Worm (Caenorhabditis elegans): ENCODE data around the gene C03A3.2.

The C03A3.2 gene

ce11 chrX:11249392-11249791, 13.3 kb upstream of the C03A3.2 start:
- TF ChIP-seq klf-2 (GFP tag; conservative IDR thresholded peaks at IDR 0.05) (no peak), med-1 (GFP tag; optimal IDR thresholded peaks at IDR 0.05; ENCODE audit: insufficient read depth) (no peak), ztf-23 (GFP tag; IDR thresholded peaks at IDR 0.05) (no peak), ztf-29 (GFP tag; IDR thresholded peaks at IDR 0.05) (no peak), ref-1 (GFP tag; conservative IDR thresholded peaks at IDR 0.05) (no peak), cog-1 (tag; optimal IDR thresholded peaks at IDR 0.05) (no peak), tab-1 (GFP tag; IDR thresholded peaks at IDR 0.05) (no peak), T22C8.4 (GFP tag; IDR thresholded peaks at IDR 0.05) (no peak), flt-1 (GFP tag; IDR thresholded peaks at IDR 0.05) (no peak)

- no peak for TF ChIP-seq T22C8.4 (GFP tag; IDR thresholded peaks at IDR 0.05)
- no peak for TF ChIP-seq cog-1 (tag; optimal IDR thresholded peaks at IDR 0.05)
- no peak for TF ChIP-seq med-1 (GFP tag; optimal IDR thresholded peaks at IDR 0.05; ENCODE audit: insufficient read depth)
- TF ChIP-seq flt-1 (GFP tag; IDR thresholded peaks at IDR 0.05): no peak
- TF ChIP-seq ztf-29 (GFP tag; IDR thresholded peaks at IDR 0.05): no peak
- TF ChIP-seq ztf-23 (GFP tag; IDR thresholded peaks at IDR 0.05): no peak
- TF ChIP-seq ref-1 (GFP tag; conservative IDR thresholded peaks at IDR 0.05): no peak
- TF ChIP-seq tab-1 (GFP tag; IDR thresholded peaks at IDR 0.05): no peak
- no peak for TF ChIP-seq klf-2 (GFP tag; conservative IDR thresholded peaks at IDR 0.05)
These were observed 11.7 kb upstream of the C03A3.2 start for ce11 chrX:11250983-11251382.

ce11 chrX:11251928-11252327, 10.7 kb upstream of the C03A3.2 start:
- TF ChIP-seq klf-2 (GFP tag; conservative IDR thresholded peaks at IDR 0.05) (no peak), T22C8.4 (GFP tag; IDR thresholded peaks at IDR 0.05) (no peak), ztf-29 (GFP tag; IDR thresholded peaks at IDR 0.05) (no peak), ztf-23 (GFP tag; IDR thresholded peaks at IDR 0.05) (no peak), ref-1 (GFP tag; conservative IDR thresholded peaks at IDR 0.05) (no peak), med-1 (GFP tag; optimal IDR thresholded peaks at IDR 0.05; ENCODE audit: insufficient read depth) (no peak), tab-1 (GFP tag; IDR thresholded peaks at IDR 0.05) (no peak), cog-1 (tag; optimal IDR thresholded peaks at IDR 0.05) (no peak), flt-1 (GFP tag; IDR thresholded peaks at IDR 0.05) (no peak)

ce11 chrX:11252429-11252828, 10.2 kb upstream of the C03A3.2 start:
- TF ChIP-seq klf-2 (GFP tag; conservative IDR thresholded peaks at IDR 0.05) (peak; percentile 44; the same call in 1 of the 2 replicates), cog-1 (tag; optimal IDR thresholded peaks at IDR 0.05) (peak; percentile 45), ref-1 (GFP tag; conservative IDR thresholded peaks at IDR 0.05) (peak; percentile 70), ztf-23 (GFP tag; IDR thresholded peaks at IDR 0.05) (peak; percentile 80), tab-1 (GFP tag; IDR thresholded peaks at IDR 0.05) (peak; percentile 73; the same call in 1 of the 2 replicates), ztf-29 (GFP tag; IDR thresholded peaks at IDR 0.05) (0 out of 2 replicates have a peak, but pooled peaks have one; percentile 45), med-1 (GFP tag; optimal IDR thresholded peaks at IDR 0.05; ENCODE audit: insufficient read depth) (peak; percentile 23), flt-1 (GFP tag; IDR thresholded peaks at IDR 0.05) (peak; percentile 89), T22C8.4 (GFP tag; IDR thresholded peaks at IDR 0.05) (peak; percentile 27; the same call in 1 of the 2 replicates)

ce11 chrX:11257071-11257470, 5.6 kb upstream of the C03A3.2 start, which contains the start of gene C03A3.1:
TSS of gene C03A3.1 (plus strand) at chrX:11257361.
- no peak for TF ChIP-seq tab-1 (GFP tag; IDR thresholded peaks at IDR 0.05)
- no peak for TF ChIP-seq flt-1 (GFP tag; IDR thresholded peaks at IDR 0.05)
- no peak for TF ChIP-seq cog-1 (tag; optimal IDR thresholded peaks at IDR 0.05)
- no peak for TF ChIP-seq ztf-29 (GFP tag; IDR thresholded peaks at IDR 0.05)
- TF ChIP-seq T22C8.4 (GFP tag; IDR thresholded peaks at IDR 0.05): no peak
- no peak for TF ChIP-seq ztf-23 (GFP tag; IDR thresholded peaks at IDR 0.05)
- TF ChIP-seq klf-2 (GFP tag; conservative IDR thresholded peaks at IDR 0.05): no peak
- no peak for TF ChIP-seq med-1 (GFP tag; optimal IDR thresholded peaks at IDR 0.05; ENCODE audit: insufficient read depth)
- TF ChIP-seq ref-1 (GFP tag; conservative IDR thresholded peaks at IDR 0.05): no peak

- TF ChIP-seq ztf-29 (GFP tag; IDR thresholded peaks at IDR 0.05) (no peak), klf-2 (GFP tag; conservative IDR thresholded peaks at IDR 0.05) (no peak), cog-1 (tag; optimal IDR thresholded peaks at IDR 0.05) (no peak), ztf-23 (GFP tag; IDR thresholded peaks at IDR 0.05) (no peak), flt-1 (GFP tag; IDR thresholded peaks at IDR 0.05) (no peak), tab-1 (GFP tag; IDR thresholded peaks at IDR 0.05) (no peak), med-1 (GFP tag; optimal IDR thresholded peaks at IDR 0.05; ENCODE audit: insufficient read depth) (no peak), T22C8.4 (GFP tag; IDR thresholded peaks at IDR 0.05) (no peak), ref-1 (GFP tag; conservative IDR thresholded peaks at IDR 0.05) (no peak)
These were observed 2.1 kb downstream of the C03A3.2 start for ce11 chrX:11264715-11265114.

- TF ChIP-seq flt-1 (GFP tag; IDR thresholded peaks at IDR 0.05): no peak
- no peak for TF ChIP-seq med-1 (GFP tag; optimal IDR thresholded peaks at IDR 0.05; ENCODE audit: insufficient read depth)
- TF ChIP-seq ztf-23 (GFP tag; IDR thresholded peaks at IDR 0.05): no peak
These were observed 4.1 kb downstream of the C03A3.2 start, which contains the start of gene C03A3.9 for ce11 chrX:11266711-11267110. TSS of gene C03A3.9 (plus strand) at chrX:11267011.

- TF ChIP-seq flt-1 (GFP tag; IDR thresholded peaks at IDR 0.05) (no peak), klf-2 (GFP tag; conservative IDR thresholded peaks at IDR 0.05) (no peak), med-1 (GFP tag; optimal IDR thresholded peaks at IDR 0.05; ENCODE audit: insufficient read depth) (no peak), tab-1 (GFP tag; IDR thresholded peaks at IDR 0.05) (no peak), cog-1 (tag; optimal IDR thresholded peaks at IDR 0.05) (no peak), ztf-29 (GFP tag; IDR thresholded peaks at IDR 0.05) (no peak), ztf-23 (GFP tag; IDR thresholded peaks at IDR 0.05) (no peak), ref-1 (GFP tag; conservative IDR thresholded peaks at IDR 0.05) (no peak), T22C8.4 (GFP tag; IDR thresholded peaks at IDR 0.05) (no peak)
These were observed 6.3 kb downstream of the C03A3.2 start, which contains the start of gene C03A3.3 for ce11 chrX:11268970-11269369. TSS of gene C03A3.3 (minus strand) at chrX:11269070.

- TF ChIP-seq T22C8.4 (GFP tag; IDR thresholded peaks at IDR 0.05) (no peak), med-1 (GFP tag; optimal IDR thresholded peaks at IDR 0.05; ENCODE audit: insufficient read depth) (no peak), klf-2 (GFP tag; conservative IDR thresholded peaks at IDR 0.05) (no peak), flt-1 (GFP tag; IDR thresholded peaks at IDR 0.05) (no peak), ztf-29 (GFP tag; IDR thresholded peaks at IDR 0.05) (no peak), ref-1 (GFP tag; conservative IDR thresholded peaks at IDR 0.05) (no peak), tab-1 (GFP tag; IDR thresholded peaks at IDR 0.05) (no peak), cog-1 (tag; optimal IDR thresholded peaks at IDR 0.05) (no peak), ztf-23 (GFP tag; IDR thresholded peaks at IDR 0.05) (no peak)
These were observed 8.2 kb downstream of the C03A3.2 start, which contains the start of gene ifa-1 for ce11 chrX:11270882-11271281. TSS of gene ifa-1 (plus strand) at chrX:11271182.

Data from whole organism, midembryonic.